Fruit fly (Drosophila melanogaster): ENCODE results near the gene Fum2.
A peak's percentile ranks its signal among the peaks of the same experiment; 100 is the strongest.

The Fum2 gene

dm6 chrX:6696467-6696866 lies 14.9 kb downstream of the Fum2 start (continued):
- TF ChIP-seq gce (GFP tag; IDR thresholded peaks at IDR 0.05), result peak; percentile 24; the same call in 1 of the 3 replicates
- no peak for TF ChIP-seq pan (optimal IDR thresholded peaks at IDR 0.05)
- TF ChIP-seq pan (GFP tag; optimal IDR thresholded peaks at IDR 0.05 in 1 of 2, IDR thresholded peaks at IDR 0.05 in 1 of 2), result peak in 1 of 2 experiments; percentile 76
- TF ChIP-seq CG32532 (GFP tag; IDR thresholded peaks at IDR 0.05), result peak; percentile 72; the same call in 1 of the 2 replicates
- TF ChIP-seq ase (GFP tag; IDR thresholded peaks at IDR 0.05), result peak; percentile 50; the same call in 1 of the 3 replicates
- no peak for TF ChIP-seq CG31388 (GFP tag; optimal IDR thresholded peaks at IDR 0.05)
- TF ChIP-seq B-H1 (GFP tag; IDR thresholded peaks at IDR 0.05), result no peak; the same call in 2 of the 3 replicates
- no peak for TF ChIP-seq CG7271 (tag; optimal IDR thresholded peaks at IDR 0.05)
- no peak for TF ChIP-seq C15 (GFP tag; IDR thresholded peaks at IDR 0.05)
- peak; percentile 4 for TF ChIP-seq YL-1 (GFP tag; optimal IDR thresholded peaks at IDR 0.05)
- no peak for TF ChIP-seq CG14860 (GFP tag; IDR thresholded peaks at IDR 0.05; ENCODE audit: partially characterized antibody)
- no peak for TF ChIP-seq hth (optimal IDR thresholded peaks at IDR 0.05)
- no peak for TF ChIP-seq sr (GFP tag; IDR thresholded peaks at IDR 0.05)
- no peak for TF ChIP-seq dan (GFP tag; IDR thresholded peaks at IDR 0.05)
- no peak for TF ChIP-seq hbn (GFP tag; IDR thresholded peaks at IDR 0.05; ENCODE audit: partially characterized antibody)
- peak; percentile 79 for TF ChIP-seq CG2120 (GFP tag; optimal IDR thresholded peaks at IDR 0.05)
- peak; percentile 34 for TF ChIP-seq dmrt11E (tag; optimal IDR thresholded peaks at IDR 0.05)
- peak; percentile 16 for TF ChIP-seq Sry-δ (GFP tag; optimal IDR thresholded peaks at IDR 0.05)
- TF ChIP-seq sob (GFP tag; IDR thresholded peaks at IDR 0.05), result peak; percentile 54; the same call in 1 of the 2 replicates
- TF ChIP-seq Dad (GFP tag; optimal IDR thresholded peaks at IDR 0.05), result peak; percentile 18
- peak; percentile 69; the same call in 1 of the 2 replicates for TF ChIP-seq CG14014 (GFP tag; IDR thresholded peaks at IDR 0.05)
- TF ChIP-seq CG6765 (GFP tag; optimal IDR thresholded peaks at IDR 0.05), result peak; percentile 78
- TF ChIP-seq inv (GFP tag; IDR thresholded peaks at IDR 0.05; ENCODE audit: partially characterized antibody), result no peak
- TF ChIP-seq CG3281 (GFP tag; optimal IDR thresholded peaks at IDR 0.05), result peak; percentile 73
- peak; percentile 68 for TF ChIP-seq org-1 (GFP tag; optimal IDR thresholded peaks at IDR 0.05)
- peak; percentile 80 for TF ChIP-seq CG13424 (tag; optimal IDR thresholded peaks at IDR 0.05)
- TF ChIP-seq CG18262 (tag; optimal IDR thresholded peaks at IDR 0.05), result peak; percentile 58
- TF ChIP-seq Aef1 (GFP tag; IDR thresholded peaks at IDR 0.05), result peak; percentile 38; the same call in 1 of the 3 replicates
- TF ChIP-seq NfI (GFP tag; optimal IDR thresholded peaks at IDR 0.05), result peak; percentile 72
- no peak for TF ChIP-seq zen (tag; optimal IDR thresholded peaks at IDR 0.05)
- TF ChIP-seq pfk (GFP tag; optimal IDR thresholded peaks at IDR 0.05), result peak; percentile 17
- peak; percentile 5 for TF ChIP-seq kni (GFP tag; optimal IDR thresholded peaks at IDR 0.05)
- no peak for TF ChIP-seq tll (GFP tag; optimal IDR thresholded peaks at IDR 0.05)
- TF ChIP-seq HHEX (GFP tag; optimal IDR thresholded peaks at IDR 0.05), result peak; percentile 69
- TF ChIP-seq CG8359 (GFP tag; optimal IDR thresholded peaks at IDR 0.05; ENCODE audit: borderline replicate concordance), result no peak
- TF ChIP-seq salm (tag; optimal IDR thresholded peaks at IDR 0.05), result peak; percentile 45
- TF ChIP-seq CG16815 (GFP tag; optimal IDR thresholded peaks at IDR 0.05), result peak; percentile 28
- TF ChIP-seq nerfin-1 (tag; optimal IDR thresholded peaks at IDR 0.05), result peak; percentile 63
- no peak; the same call in 1 of the 2 replicates for TF ChIP-seq gt (GFP tag; IDR thresholded peaks at IDR 0.05)
- TF ChIP-seq CG9932 (GFP tag; IDR thresholded peaks at IDR 0.05), result peak; percentile 63
- TF ChIP-seq chif (GFP tag; optimal IDR thresholded peaks at IDR 0.05), result peak; percentile 41 to 59
- TF ChIP-seq CG1602 (GFP tag; optimal IDR thresholded peaks at IDR 0.05), result peak; percentile 8
- peak; percentile 39; the same call in 1 of the 2 replicates for TF ChIP-seq MBD-R2 (GFP tag; IDR thresholded peaks at IDR 0.05)
- TF ChIP-seq CG14050 (GFP tag; IDR thresholded peaks at IDR 0.05), result peak; percentile 64
- TF ChIP-seq CG4328 (GFP tag; optimal IDR thresholded peaks at IDR 0.05), result peak; percentile 72
- no peak for TF ChIP-seq chinmo (GFP tag; IDR thresholded peaks at IDR 0.05; ENCODE audit: partially characterized antibody)
- no peak for TF ChIP-seq Dll (GFP tag; IDR thresholded peaks at IDR 0.05; ENCODE audit: partially characterized antibody)
- no peak for TF ChIP-seq CG13123 (GFP tag; optimal IDR thresholded peaks at IDR 0.05)
- peak; percentile 51 for TF ChIP-seq CG9817 (tag; optimal IDR thresholded peaks at IDR 0.05)
- TF ChIP-seq CG15011 (GFP tag; optimal IDR thresholded peaks at IDR 0.05), result peak; percentile 20
